Worm (Caenorhabditis elegans): ENCODE measurements around the gene B0303.7.
A peak's percentile ranks its signal among the peaks of the same experiment; 100 is the strongest.

Gene B0303.7

DNA sequence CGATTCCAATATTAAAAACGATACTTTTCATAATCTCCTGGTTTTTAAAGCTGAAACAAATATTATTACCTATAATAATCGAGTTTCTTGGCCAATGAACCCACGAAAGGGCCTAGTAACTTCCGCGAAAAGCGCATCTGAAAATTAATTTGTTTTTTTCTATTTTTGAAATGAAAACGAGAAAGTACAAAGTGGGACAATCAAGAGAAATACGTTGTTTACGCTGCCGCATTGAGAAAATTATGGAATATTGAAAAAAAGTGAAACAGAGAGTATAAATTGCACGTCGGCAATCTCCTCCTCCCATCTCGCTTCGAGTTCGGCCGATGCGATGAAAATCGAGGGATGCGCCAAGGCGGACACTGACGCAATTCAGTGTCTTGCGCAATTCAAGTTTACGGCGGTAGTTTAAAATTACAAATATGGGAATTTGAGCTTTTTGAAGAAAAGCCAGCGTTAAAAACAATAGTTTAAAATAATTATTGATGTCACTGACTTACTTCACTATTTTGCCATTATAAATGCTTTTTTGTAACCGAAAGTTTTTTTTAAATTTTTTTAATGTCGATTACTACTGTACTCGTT lies 47.9 kb downstream of the B0303.7 start, which contains the start of gene pdhk-2:
Gene pdhk-2, minus strand, starts transcription at position 137 of the 585 bp plus-strand sequence.
- TF ChIP-seq jun-1 (tag; optimal IDR thresholded peaks at IDR 0.05) (peak; percentile 88), elt-3 (tag; optimal IDR thresholded peaks at IDR 0.05) (no peak), egl-5 (tag; optimal IDR thresholded peaks at IDR 0.05) (peak; percentile 75), hmg-11 (tag; optimal IDR thresholded peaks at IDR 0.05) (peak; percentile 92), nhr-23 (tag; optimal IDR thresholded peaks at IDR 0.05) (peak; percentile 94), ceh-28 (tag; optimal IDR thresholded peaks at IDR 0.05) (peak; percentile 82), nhr-67 (tag; optimal IDR thresholded peaks at IDR 0.05) (no peak), nhr-76 (tag; optimal IDR thresholded peaks at IDR 0.05) (no peak), skn-1 (tag; optimal IDR thresholded peaks at IDR 0.05) (peak; percentile 95), tbx-2 (tag; optimal IDR thresholded peaks at IDR 0.05) (peak; percentile 88), lin-15B (tag; optimal IDR thresholded peaks at IDR 0.05) (peak; percentile 95), daf-12 (tag; optimal IDR thresholded peaks at IDR 0.05) (no peak), sea-2 (GFP tag; optimal IDR thresholded peaks at IDR 0.05) (no peak), aly-2 (tag; optimal IDR thresholded peaks at IDR 0.05) (peak; percentile 36), fkh-2 (tag; optimal IDR thresholded peaks at IDR 0.05) (no peak), zag-1 (tag; optimal IDR thresholded peaks at IDR 0.05) (peak; percentile 10), nhr-11 (tag; optimal IDR thresholded peaks at IDR 0.05) (peak; percentile 46), mdl-1 (tag; optimal IDR thresholded peaks at IDR 0.05) (peak; percentile 48), ztf-11 (tag; optimal IDR thresholded peaks at IDR 0.05) (no peak), eor-1 (tag; optimal IDR thresholded peaks at IDR 0.05) (no peak), ceh-9 (tag; optimal IDR thresholded peaks at IDR 0.05) (no peak), snpc-4 (tag; optimal IDR thresholded peaks at IDR 0.05) (peak; percentile 79), ZK546.5 (tag; optimal IDR thresholded peaks at IDR 0.05) (no peak), unc-62 (GFP tag; optimal IDR thresholded peaks at IDR 0.05) (peak; percentile 73), nhr-77 (tag; optimal IDR thresholded peaks at IDR 0.05) (peak; percentile 24), nhr-28 (tag; optimal IDR thresholded peaks at IDR 0.05) (peak; percentile 7), nhr-237 (tag; optimal IDR thresholded peaks at IDR 0.05) (no peak), egl-27 (tag; optimal IDR thresholded peaks at IDR 0.05) (peak; percentile 63), lin-39 (tag; optimal IDR thresholded peaks at IDR 0.05) (peak; percentile 89), unc-39 (tag; optimal IDR thresholded peaks at IDR 0.05) (no peak), R02D3.7 (tag; optimal IDR thresholded peaks at IDR 0.05) (peak; percentile 88), ama-1 (optimal IDR thresholded peaks at IDR 0.05) (peak; percentile 57), mml-1 (tag; optimal IDR thresholded peaks at IDR 0.05) (no peak), ceh-82 (tag; optimal IDR thresholded peaks at IDR 0.05) (peak; percentile 78), nhr-25 (tag; optimal IDR thresholded peaks at IDR 0.05) (peak; percentile 91), nhr-12 (tag; optimal IDR thresholded peaks at IDR 0.05) (no peak), ztf-4 (tag; optimal IDR thresholded peaks at IDR 0.05) (peak; percentile 40), pha-4 (tag; optimal IDR thresholded peaks at IDR 0.05) (peak; percentile 97), nfya-1 (tag; optimal IDR thresholded peaks at IDR 0.05; ENCODE audit: insufficient read depth) (peak; percentile 92), ceh-16 (tag; optimal IDR thresholded peaks at IDR 0.05) (peak; percentile 32), elt-1 (tag; optimal IDR thresholded peaks at IDR 0.05) (peak; percentile 72), fkh-10 (GFP tag; optimal IDR thresholded peaks at IDR 0.05) (peak; percentile 66), fos-1 (tag; optimal IDR thresholded peaks at IDR 0.05) (no peak), elt-2 (tag; optimal IDR thresholded peaks at IDR 0.05) (peak; percentile 80), pqm-1 (tag; optimal IDR thresholded peaks at IDR 0.05) (peak; percentile 71), lsy-12 (tag; optimal IDR thresholded peaks at IDR 0.05) (peak; percentile 91), nhr-43 (tag; optimal IDR thresholded peaks at IDR 0.05; ENCODE audit: poor library complexity, severe bottlenecking) (peak; percentile 96)

All from whole organism, L3 larva.